Worm (Caenorhabditis elegans) whole organism, L4/young adult: ENCODE measurements around the gene ast-1.
"Not testable (repeated sequence)": the region's sequence is repeated elsewhere in the genome, so short reads cannot be mapped to it uniquely, and the experiment has no call there.

Experiments
- W03F9.2 ChIP-seq: fragments of 150-350 bp; optimal IDR thresholded peaks from 2 replicates; lab custom pipeline; 2014; ENCODE audit warnings: missing biosample characterization, missing genetic modification characterization
- dao-5 ChIP-seq: sonication (generic microtip); optimal IDR thresholded peaks from 2 replicates; lab custom pipeline; 2016; ENCODE audit warnings: missing genotype, missing genetic modification characterization, moderate library complexity, missing compliant biosample characterization
- him-1 ChIP-seq: sonication (generic microtip); optimal IDR thresholded peaks from 2 replicates; lab custom pipeline; 2016; ENCODE audit warnings: missing genotype, missing genetic modification reagents, missing genetic modification characterization, missing compliant biosample characterization

The ast-1 gene

ce11 chrII:4135259-4135658 lies at the start of gene ast-1:
Gene ast-1, minus strand, starts transcription at chrII:4135359.
- TF ChIP-seq him-1 (tag; lab: Kevin White, UChicago); W03F9.2; dao-5 (tag; lab: Kevin White, UChicago): not testable (repeated sequence)

DNA sequence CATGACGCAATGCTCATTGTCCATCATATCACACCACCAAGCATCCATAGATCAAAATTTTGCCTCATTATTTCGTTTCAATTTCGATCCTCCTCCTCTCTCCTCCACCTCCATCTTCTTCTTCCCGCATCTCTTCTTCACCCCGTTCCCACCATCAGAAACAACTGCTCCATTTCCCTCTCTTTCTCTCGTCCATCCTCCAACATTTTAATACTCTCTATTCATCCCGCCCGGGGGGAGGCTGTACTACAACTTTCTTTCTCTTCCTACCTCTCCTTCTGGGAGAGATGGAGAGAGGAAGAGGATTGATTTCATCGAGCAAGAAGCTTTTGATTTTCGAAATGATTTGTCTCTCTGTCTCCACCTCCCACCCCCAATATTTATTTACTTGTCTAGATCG lies 48.8 kb upstream of the ast-1 start:
- TF ChIP-seq dao-5 (tag; lab: Kevin White, UChicago): no peak
- no peak for TF ChIP-seq W03F9.2
- TF ChIP-seq him-1 (tag; lab: Kevin White, UChicago): no peak

DNA sequence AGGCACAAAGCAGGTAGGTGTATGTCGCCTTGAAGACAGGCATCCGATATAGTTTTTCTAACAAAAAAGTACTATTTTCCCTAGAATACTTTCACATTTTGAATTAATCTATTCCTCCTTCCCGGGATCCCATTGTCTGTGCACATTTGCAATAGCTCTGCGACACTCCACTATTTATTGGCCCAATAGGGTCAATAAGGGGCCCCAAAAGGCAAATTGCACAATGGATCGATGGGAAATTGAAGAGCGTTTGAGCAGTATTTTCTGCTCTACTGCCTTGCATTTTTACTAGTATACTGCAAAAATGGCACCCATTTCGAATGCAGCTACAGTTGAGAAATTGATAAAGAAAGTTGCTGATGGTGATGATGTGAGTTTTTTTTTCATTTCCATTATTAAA lies 47.2 kb upstream of the ast-1 start, which contains the start of gene R03H10.11:
TSS of gene R03H10.11 (plus strand) at position 301 of the 400 bp plus-strand sequence.
- TF ChIP-seq dao-5 (tag; lab: Kevin White, UChicago) (no peak), him-1 (tag; lab: Kevin White, UChicago) (no peak), W03F9.2 (no peak)

- TF ChIP-seq him-1 (tag; lab: Kevin White, UChicago) (no peak), dao-5 (tag; lab: Kevin White, UChicago) (no peak), W03F9.2 (no peak)
Observed at ce11 chrII:4179897-4180296, 44.7 kb upstream of the ast-1 start, which contains the start of gene R03H10.1. Gene R03H10.1, plus strand, starts transcription at chrII:4180248.

- TF ChIP-seq W03F9.2 (no peak), him-1 (tag; lab: Kevin White, UChicago) (no peak), dao-5 (tag; lab: Kevin White, UChicago) (no peak)
Observed at ce11 chrII:4178838-4179237, 43.7 kb upstream of the ast-1 start, which contains the start of gene R03H10.7. Gene R03H10.7, minus strand, starts transcription at chrII:4178938.

DNA sequence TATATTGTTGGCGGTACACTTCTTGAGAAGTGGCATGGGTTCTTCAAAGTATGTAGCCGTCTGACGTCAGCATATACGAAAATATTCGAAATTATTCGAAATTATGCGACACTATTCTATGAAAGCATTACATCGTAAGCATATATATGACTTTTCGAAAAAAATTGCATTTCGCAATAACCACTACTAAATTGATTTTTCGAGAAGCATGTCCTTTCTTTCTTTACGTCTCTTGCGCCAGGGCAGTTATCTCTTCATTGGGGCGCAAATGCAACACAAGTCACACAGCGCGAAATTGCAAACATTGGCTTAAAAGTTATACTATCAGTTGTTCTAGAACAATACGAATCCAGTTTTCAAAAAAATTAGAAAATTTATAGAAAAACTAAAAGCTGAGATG lies 38.7 kb upstream of the ast-1 start:
- TF ChIP-seq dao-5 (tag; lab: Kevin White, UChicago) (no peak), him-1 (tag; lab: Kevin White, UChicago) (no peak), W03F9.2 (no peak)

DNA sequence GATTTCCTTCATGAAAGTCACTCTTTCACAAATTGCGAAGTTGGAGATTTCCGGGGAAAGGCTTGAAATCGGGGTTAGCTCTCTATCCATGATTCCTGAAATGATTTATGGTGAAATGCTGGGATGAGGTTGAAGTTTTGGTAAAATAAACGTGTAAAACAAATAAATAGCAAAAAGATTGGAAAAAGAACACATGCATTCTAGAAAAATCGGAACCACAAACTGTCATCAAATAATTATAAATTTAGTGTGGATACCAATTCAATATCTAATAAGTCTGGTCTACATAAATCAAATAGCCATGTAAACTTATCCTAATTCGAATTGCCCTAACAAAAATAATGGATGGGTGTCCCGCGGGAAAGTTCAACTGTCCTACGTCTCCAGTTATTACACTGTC lies 38.2 kb upstream of the ast-1 start, which contains the start of gene R03H10.6:
TSS of gene R03H10.6 (minus strand) at position 101 of the 400 bp plus-strand sequence.
- TF ChIP-seq dao-5 (tag; lab: Kevin White, UChicago) (no peak), him-1 (tag; lab: Kevin White, UChicago) (no peak), W03F9.2 (no peak)

- TF ChIP-seq W03F9.2: no peak
- TF ChIP-seq him-1 (tag; lab: Kevin White, UChicago): no peak
- no peak for TF ChIP-seq dao-5 (tag; lab: Kevin White, UChicago)
Observed at ce11 chrII:4170508-4170907, 35.3 kb upstream of the ast-1 start, which contains the start of gene R03H10.5. Gene R03H10.5, minus strand, starts transcription at chrII:4170608.

- not testable (repeated sequence) for TF ChIP-seq W03F9.2; dao-5 (tag; lab: Kevin White, UChicago); him-1 (tag; lab: Kevin White, UChicago)
Observed at ce11 chrII:4168404-4168803, 33.2 kb upstream of the ast-1 start, which contains the start of gene R03H10.4. Gene R03H10.4, minus strand, starts transcription at chrII:4168504.

ce11 chrII:4167833-4168232 lies 32.7 kb upstream of the ast-1 start:
- no peak for TF ChIP-seq W03F9.2
- TF ChIP-seq him-1 (tag; lab: Kevin White, UChicago): no peak
- no peak for TF ChIP-seq dao-5 (tag; lab: Kevin White, UChicago)

DNA sequence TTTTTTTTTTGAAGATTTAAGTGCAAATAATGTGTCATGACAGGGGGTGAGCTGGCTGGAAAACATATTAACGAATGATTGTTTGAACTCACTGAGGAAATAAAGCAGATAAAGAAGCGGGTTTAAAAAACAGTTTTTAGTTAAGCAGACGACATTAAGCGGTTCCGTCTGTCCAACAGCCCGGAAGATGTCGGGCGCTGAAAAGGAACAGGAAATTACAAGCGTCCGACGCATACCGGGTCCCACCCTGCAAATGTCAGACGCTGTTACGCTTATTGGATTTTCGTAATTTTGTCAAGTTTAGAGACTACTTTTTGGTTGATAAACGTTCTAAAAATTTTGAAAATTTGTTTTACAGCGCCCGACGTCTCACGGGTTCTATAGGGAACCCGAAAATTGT lies 24.4 kb upstream of the ast-1 start:
- no peak for TF ChIP-seq him-1 (tag; lab: Kevin White, UChicago)
- no peak for TF ChIP-seq W03F9.2
- no peak for TF ChIP-seq dao-5 (tag; lab: Kevin White, UChicago)

- TF ChIP-seq dao-5 (tag; lab: Kevin White, UChicago): no peak
- no peak for TF ChIP-seq him-1 (tag; lab: Kevin White, UChicago)
- TF ChIP-seq W03F9.2: no peak
Observed at ce11 chrII:4157817-4158216, 22.7 kb upstream of the ast-1 start.

ce11 chrII:4155112-4155823 lies 20.1 kb upstream of the ast-1 start, which contains the start of gene R03H10.2:
Gene R03H10.2, plus strand, starts transcription at chrII:4155773.
- TF ChIP-seq dao-5 (tag; lab: Kevin White, UChicago): no peak

ce11 chrII:4152864-4153263 lies 17.7 kb upstream of the ast-1 start:
- no peak for TF ChIP-seq W03F9.2
- TF ChIP-seq him-1 (tag; lab: Kevin White, UChicago): no peak
- no peak for TF ChIP-seq dao-5 (tag; lab: Kevin White, UChicago)
